Fruit fly (Drosophila melanogaster): Measurements from ENCODE around the gene CG14647.

DNA sequence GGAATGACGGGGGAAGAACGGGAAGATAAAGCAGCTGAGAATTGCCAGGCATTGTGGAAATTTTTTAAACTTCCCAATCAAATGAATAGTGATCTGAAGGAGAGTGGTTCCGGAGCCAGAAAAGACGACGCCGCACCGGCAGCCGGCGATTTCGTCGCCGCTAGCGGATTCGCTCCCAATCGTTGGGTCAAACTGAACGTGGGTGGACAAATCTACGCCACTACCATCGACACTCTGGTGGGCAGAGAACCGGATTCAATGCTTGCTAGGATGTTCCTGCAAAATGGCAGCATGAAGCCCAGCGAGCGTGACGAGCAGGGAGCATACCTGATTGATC, at the start of gene CG14647:
- no peak for TF ChIP-seq psq (optimal IDR thresholded peaks at IDR 0.05)
- TF ChIP-seq usp (GFP tag; optimal IDR thresholded peaks at IDR 0.05) = no peak
- TF ChIP-seq CG8478 (optimal IDR thresholded peaks at IDR 0.05) = no peak
- TF ChIP-seq pan (optimal IDR thresholded peaks at IDR 0.05) = no peak
- no peak for TF ChIP-seq Dll (optimal IDR thresholded peaks at IDR 0.05)
